Fruit fly (Drosophila melanogaster) whole organism, embryonic: Measurements from ENCODE around the gene bark.
A peak's percentile ranks its signal among the peaks of the same experiment; 100 is the strongest.

Experiments
- ATbp ChIP-seq: fragments of 200-800 bp; sonication (Bioruptor generic); optimal IDR thresholded peaks from 2 replicates; lab custom pipeline; 2017; ENCODE audit warnings: missing biosample characterization, mild to moderate bottlenecking, missing genetic modification characterization, missing genetic modification reagents
- Ada2b ChIP-seq: fragments of 200-800 bp; sonication (Bioruptor generic); IDR thresholded peaks from 2 replicates; pipeline ENCODE4 v1.3.6; 2022; ENCODE audit warnings: missing biosample characterization, missing genetic modification characterization
- Atf3 ChIP-seq: fragments of 200-800 bp; sonication (Bioruptor generic); optimal IDR thresholded peaks from 3 replicates; lab custom pipeline; 2016; ENCODE audit warnings: missing biosample characterization, missing genetic modification characterization
- CG10267 ChIP-seq: fragments of 200-800 bp; sonication (Bioruptor generic); optimal IDR thresholded peaks from 2 replicates; lab custom pipeline; 2018; ENCODE audit warnings: missing biosample characterization, mild to moderate bottlenecking, missing genetic modification characterization, moderate library complexity
- CG11504 ChIP-seq: fragments of 200-800 bp; sonication (Bioruptor generic); optimal IDR thresholded peaks from 3 replicates; lab custom pipeline; 2019; ENCODE audit warnings: missing biosample characterization, mild to moderate bottlenecking, missing genetic modification characterization, moderate library complexity
- CG11696 ChIP-seq: fragments of 200-800 bp; sonication (Bioruptor generic); IDR thresholded peaks from 2 replicates; pipeline ENCODE4 v1.3.6; 2022; ENCODE audit warnings: missing biosample characterization, missing genetic modification characterization
- CG12236 ChIP-seq: fragments of 200-800 bp; sonication (Bioruptor generic); optimal IDR thresholded peaks from 2 replicates; lab custom pipeline; 2016; ENCODE audit warnings: missing biosample characterization, missing genetic modification characterization
- CG12391 ChIP-seq: fragments of 200-800 bp; sonication (Bioruptor generic); optimal IDR thresholded peaks from 3 replicates; lab custom pipeline; 2018; ENCODE audit warnings: missing biosample characterization, mild to moderate bottlenecking, missing genetic modification characterization, moderate library complexity
- CG13123 ChIP-seq: fragments of 200-800 bp; sonication (Bioruptor generic); optimal IDR thresholded peaks from 2 replicates; lab custom pipeline; 2016; ENCODE audit warnings: missing biosample characterization, missing genetic modification characterization
- CG13424 ChIP-seq: fragments of 200-800 bp; sonication (Bioruptor generic); optimal IDR thresholded peaks from 2 replicates; lab custom pipeline; 2019; ENCODE audit warnings: missing biosample characterization, mild to moderate bottlenecking, missing genetic modification characterization, moderate library complexity
- CG13775 ChIP-seq: fragments of 200-800 bp; sonication (Bioruptor generic); optimal IDR thresholded peaks from 3 replicates; lab custom pipeline; 2017; ENCODE audit warnings: missing biosample characterization, mild to moderate bottlenecking, missing genetic modification characterization
- CG14667 ChIP-seq: fragments of 200-800 bp; sonication (Bioruptor generic); IDR thresholded peaks from 2 replicates; pipeline ENCODE4 v1.3.6; 2022; ENCODE audit warnings: missing biosample characterization, missing genetic modification characterization
- CG17328 ChIP-seq: fragments of 200-800 bp; sonication (Bioruptor generic); IDR thresholded peaks from 2 replicates; pipeline ENCODE4 v1.3.6; 2022; ENCODE audit warnings: missing biosample characterization, missing genetic modification characterization
- CG17359 ChIP-seq: fragments of 200-800 bp; sonication (Bioruptor generic); optimal IDR thresholded peaks from 3 replicates; lab custom pipeline; 2018; ENCODE audit warnings: missing biosample characterization, mild to moderate bottlenecking, missing genetic modification characterization, moderate library complexity
- CG17829 ChIP-seq: fragments of 200-800 bp; optimal IDR thresholded peaks from 2 replicates; lab custom pipeline; 2019; ENCODE audit warnings: missing biosample characterization, mild to moderate bottlenecking, missing genetic modification characterization, moderate library complexity
- CG18262 ChIP-seq: fragments of 200-800 bp; optimal IDR thresholded peaks from 3 replicates; lab custom pipeline; 2019; ENCODE audit warnings: missing biosample characterization, mild to moderate bottlenecking, missing genetic modification characterization, moderate library complexity
- CG2116 ChIP-seq: fragments of 200-800 bp; sonication (Bioruptor generic); optimal IDR thresholded peaks from 3 replicates; lab custom pipeline; 2018; ENCODE audit warnings: missing biosample characterization, mild to moderate bottlenecking, missing genetic modification characterization
- CG2202 ChIP-seq: fragments of 200-800 bp; sonication (Bioruptor generic); optimal IDR thresholded peaks from 2 replicates; lab custom pipeline; 2018; ENCODE audit warnings: missing biosample characterization, mild to moderate bottlenecking, missing genetic modification characterization
- CG30403 ChIP-seq: fragments of 200-800 bp; sonication (Bioruptor generic); optimal IDR thresholded peaks from 3 replicates; lab custom pipeline; 2016; ENCODE audit warnings: missing biosample characterization, missing genetic modification characterization
- CG43689 ChIP-seq: fragments of 200-800 bp; sonication (Bioruptor generic); IDR thresholded peaks from 2 replicates; pipeline ENCODE4 v1.3.6; 2022; ENCODE audit warnings: missing biosample characterization, missing genetic modification characterization
- CG4617 ChIP-seq: fragments of 200-800 bp; sonication (Bioruptor generic); optimal IDR thresholded peaks from 3 replicates; lab custom pipeline; 2016; ENCODE audit warnings: missing biosample characterization, missing genetic modification characterization, borderline replicate concordance
- CG4820 ChIP-seq: fragments of 200-800 bp; sonication (Bioruptor generic); optimal IDR thresholded peaks from 3 replicates; lab custom pipeline; 2016; ENCODE audit warnings: missing biosample characterization, missing genetic modification characterization
- CG4854 ChIP-seq: fragments of 200-800 bp; sonication (Bioruptor generic); optimal IDR thresholded peaks from 2 replicates; lab custom pipeline; 2016; ENCODE audit warnings: missing biosample characterization, missing genetic modification characterization, inconsistent platforms
- CG7556 ChIP-seq: fragments of 200-800 bp; sonication (Bioruptor generic); optimal IDR thresholded peaks from 2 replicates; lab custom pipeline; 2017; ENCODE audit warnings: missing biosample characterization, mild to moderate bottlenecking, missing genetic modification characterization
- CG7745 ChIP-seq: fragments of 200-800 bp; sonication (Bioruptor generic); optimal IDR thresholded peaks from 2 replicates; lab custom pipeline; 2018; ENCODE audit warnings: missing biosample characterization, mild to moderate bottlenecking, missing genetic modification characterization, moderate library complexity
- CG8478 ChIP-seq: fragments of >200 bp; optimal IDR thresholded peaks from 2 replicates; lab custom pipeline; 2018
- CG9727 ChIP-seq: fragments of 200-800 bp; sonication (Bioruptor generic); optimal IDR thresholded peaks from 3 replicates; lab custom pipeline; 2017; ENCODE audit warnings: missing biosample characterization, mild to moderate bottlenecking, missing genetic modification characterization
- Chrac-16 ChIP-seq: fragments of 200-800 bp; sonication (Bioruptor generic); optimal IDR thresholded peaks from 3 replicates; lab custom pipeline; 2016; ENCODE audit warnings: missing biosample characterization, missing genetic modification characterization
- Doc2 ChIP-seq: fragments of 200-800 bp; sonication (Bioruptor generic); IDR thresholded peaks from 2 replicates; pipeline ENCODE4 v1.3.6; 2022; ENCODE audit warnings: missing biosample characterization, missing genetic modification characterization
- E2f1 ChIP-seq: fragments of 200-800 bp; sonication (Bioruptor generic); IDR thresholded peaks from 2 replicates; pipeline ENCODE4 v1.3.6; 2022; ENCODE audit warnings: missing biosample characterization, missing genetic modification characterization
- Ets65A ChIP-seq: fragments of 200-800 bp; sonication (Bioruptor generic); peaks from one replicate; lab custom pipeline; 2016; ENCODE audit warnings: missing biosample characterization, missing genetic modification characterization
- Hsf ChIP-seq: fragments of 200-800 bp; sonication (Bioruptor generic); optimal IDR thresholded peaks from 3 replicates; lab custom pipeline; 2016; ENCODE audit warnings: missing biosample characterization, missing genetic modification characterization
- PHDP ChIP-seq: fragments of 200-800 bp; sonication (Bioruptor generic); optimal IDR thresholded peaks from 3 replicates; lab custom pipeline; 2018; ENCODE audit warnings: missing biosample characterization, mild to moderate bottlenecking, missing genetic modification characterization, moderate library complexity
- Pdp1 ChIP-seq, 2 experiments: fragments of 200-800 bp; sonication (Bioruptor generic); optimal IDR thresholded peaks; 3 replicates each; lab custom pipeline; 2016; ENCODE audit warnings: missing biosample characterization in 2 of 2, missing genetic modification characterization in 2 of 2, mild to moderate bottlenecking in 1 of 2, moderate library complexity in 1 of 2
- Ssrp ChIP-seq: fragments of 200-800 bp; sonication (Bioruptor generic); optimal IDR thresholded peaks from 2 replicates; lab custom pipeline; 2018; ENCODE audit warnings: missing biosample characterization, mild to moderate bottlenecking, missing genetic modification characterization, moderate library complexity
- Xrp1 ChIP-seq: fragments of 200-800 bp; sonication (Bioruptor generic); IDR thresholded peaks from 2 replicates; pipeline ENCODE4 v1.3.6; 2022; ENCODE audit warnings: missing biosample characterization, missing genetic modification characterization
- bab2 ChIP-seq: fragments of 200-800 bp; sonication (Bioruptor generic); optimal IDR thresholded peaks from 2 replicates; lab custom pipeline; 2016; ENCODE audit warnings: missing biosample characterization, missing genetic modification characterization
- crc ChIP-seq: fragments of 200-800 bp; sonication (Bioruptor generic); optimal IDR thresholded peaks from 2 replicates; lab custom pipeline; 2016; ENCODE audit warnings: missing biosample characterization, missing genetic modification characterization
- dm ChIP-seq: fragments of 200-800 bp; sonication (Bioruptor generic); optimal IDR thresholded peaks from 3 replicates; lab custom pipeline; 2016; ENCODE audit warnings: missing biosample characterization, missing genetic modification characterization
- gcm ChIP-seq: fragments of 200-800 bp; sonication (Bioruptor generic); optimal IDR thresholded peaks from 2 replicates; lab custom pipeline; 2019; ENCODE audit warnings: missing biosample characterization, mild to moderate bottlenecking, missing genetic modification characterization, moderate library complexity
- gcm2 ChIP-seq: fragments of 200-800 bp; sonication (Bioruptor generic); optimal IDR thresholded peaks from 2 replicates; lab custom pipeline; 2016; ENCODE audit warnings: missing biosample characterization, missing genetic modification characterization
- hbn ChIP-seq: fragments of 200-800 bp; sonication (Bioruptor generic); IDR thresholded peaks from 2 replicates; pipeline ENCODE4 v1.3.6; 2022; ENCODE audit warnings: missing biosample characterization, missing genetic modification characterization; ENCODE audit not compliant: partially characterized antibody
- ind ChIP-seq: fragments of 200-800 bp; sonication (Bioruptor generic); optimal IDR thresholded peaks from 3 replicates; lab custom pipeline; 2016; ENCODE audit warnings: missing biosample characterization, missing genetic modification characterization
- nmo ChIP-seq: fragments of 200-800 bp; sonication (Bioruptor generic); optimal IDR thresholded peaks from 2 replicates; lab custom pipeline; 2018; ENCODE audit warnings: missing biosample characterization, mild to moderate bottlenecking, missing genetic modification characterization, moderate library complexity
- phol ChIP-seq: fragments of 200-800 bp; sonication (Bioruptor generic); optimal IDR thresholded peaks from 3 replicates; lab custom pipeline; 2018; ENCODE audit warnings: missing biosample characterization, mild to moderate bottlenecking, missing genetic modification characterization, moderate library complexity
- prd ChIP-seq, 3 experiments: fragments of >200 bp in 2 of 3; fragments of 200-800 bp in 1 of 3; sonication (Bioruptor generic) in 1 of 3; optimal IDR thresholded peaks in 2 of 3; IDR thresholded peaks in 1 of 3; 2 replicates in 2 of 3; 3 replicates in 1 of 3; pipeline versions ENCODE4 v1.3.6 to Lab custom; 2017 to 2022; ENCODE audit warnings: missing biosample characterization in 1 of 3, missing genetic modification characterization in 1 of 3
- row ChIP-seq: fragments of 200-800 bp; sonication (Bioruptor generic); IDR thresholded peaks from 3 replicates; pipeline ENCODE4 v1.3.6; 2022; ENCODE audit warnings: missing biosample characterization, missing genetic modification characterization
- ssp ChIP-seq: fragments of 200-800 bp; sonication (Bioruptor generic); IDR thresholded peaks from 2 replicates; pipeline ENCODE4 v1.3.6; 2022; ENCODE audit warnings: missing biosample characterization, missing genetic modification characterization
- twi ChIP-seq: fragments of 200-800 bp; optimal IDR thresholded peaks from 2 replicates; lab custom pipeline; 2019; ENCODE audit warnings: missing biosample characterization, mild to moderate bottlenecking, missing genetic modification characterization, moderate library complexity
- vvl ChIP-seq: fragments of 200-800 bp; sonication (Bioruptor generic); IDR thresholded peaks from 2 replicates; pipeline ENCODE4 v1.3.6; 2022; ENCODE audit warnings: missing biosample characterization, missing genetic modification characterization
- yki ChIP-seq: fragments of >200 bp; optimal IDR thresholded peaks from 3 replicates; lab custom pipeline; 2018

Gene bark

dm6 chr2L:3852120-3852519 is 65.2 kb downstream of the bark start (continued):
- TF ChIP-seq Ada2b (peak; percentile 33; the same call in 1 of the 2 replicates), CG12236 (GFP tag; lab: Kevin White, UChicago) (peak; percentile 30), CG17328 (peak; percentile 65), ATbp (GFP tag; lab: Kevin White, UChicago) (peak; percentile 19), phol (tag; lab: Kevin White, UChicago) (peak; percentile 65), Hsf (GFP tag; lab: Kevin White, UChicago) (peak; percentile 34), CG13123 (GFP tag; lab: Kevin White, UChicago) (peak; percentile 14), CG4854 (GFP tag; lab: Kevin White, UChicago) (no peak), Pdp1 (GFP tag; optimal IDR thresholded peaks at IDR 0.05; lab: Kevin White, UChicago) (peak in 1 of 2 experiments; percentile 25), vvl (peak; percentile 64), PHDP (tag; lab: Kevin White, UChicago) (peak; percentile 9), crc (no peak), CG2116 (no peak), nmo (GFP tag; lab: Kevin White, UChicago) (peak; percentile 61), CG18262 (peak; percentile 69), CG11696 (GFP tag; lab: Robert Waterston, UW) (no peak), Xrp1 (GFP tag; lab: Robert Waterston, UW) (peak; percentile 70), ssp (GFP tag; lab: Robert Waterston, UW) (0 out of 2 replicates have a peak, but pooled peaks have one; percentile 20), prd (optimal IDR thresholded peaks at IDR 0.05; lab: Kevin White, UChicago) (no peak), prd (GFP tag; IDR thresholded peaks at IDR 0.05; lab: Robert Waterston, UW) (peak; percentile 84; the same call in 2 of the 3 replicates), CG4820 (peak; percentile 60), Chrac-16 (GFP tag; lab: Kevin White, UChicago) (peak; percentile 24), twi (tag; lab: Kevin White, UChicago) (peak; percentile 60), CG9727 (GFP tag; lab: Kevin White, UChicago) (peak; percentile 56), Ets65A (GFP tag; lab: Kevin White, UChicago) (peak; percentile 22), Ssrp (tag; lab: Kevin White, UChicago) (peak; percentile 47), gcm (peak; percentile 20), CG7556 (GFP tag; lab: Kevin White, UChicago) (peak; percentile 12), CG43689 (GFP tag; lab: Robert Waterston, UW) (no peak), CG14667 (0 out of 2 replicates have a peak, but pooled peaks have one; percentile 38), CG13424 (tag; lab: Kevin White, UChicago) (peak; percentile 51), CG10267 (peak; percentile 62), CG8478 (no peak), CG13775 (peak; percentile 9), row (GFP tag; lab: Robert Waterston, UW) (peak; percentile 52; the same call in 2 of the 3 replicates), CG12391 (tag; lab: Kevin White, UChicago) (peak; percentile 58), CG30403 (peak; percentile 19), Doc2 (no peak), CG11504 (peak; percentile 46), CG17359 (tag; lab: Kevin White, UChicago) (peak; percentile 19), CG4617 (GFP tag; lab: Kevin White, UChicago) (no peak), Atf3 (GFP tag; lab: Kevin White, UChicago) (no peak), gcm2 (GFP tag; lab: Kevin White, UChicago) (no peak), CG7745 (no peak), dm (GFP tag; lab: Kevin White, UChicago) (peak; percentile 6), ind (GFP tag; lab: Kevin White, UChicago) (peak; percentile 2), yki (no peak), E2f1 (GFP tag; lab: Robert Waterston, UW) (no peak), bab2 (GFP tag; lab: Kevin White, UChicago) (peak; percentile 9), hbn (GFP tag; lab: Robert Waterston, UW) (no peak), CG17829 (tag; lab: Kevin White, UChicago) (peak; percentile 68), CG2202 (tag; lab: Kevin White, UChicago) (peak; percentile 34)
